Worm (Caenorhabditis elegans): Measurements from ENCODE around the gene tra-2.

ce11 chrII:6908689-6909088, 56.8 kb downstream of the tra-2 start:
- no peak for TF ChIP-seq flt-1 (GFP tag; IDR thresholded peaks at IDR 0.05)
- TF ChIP-seq klf-2 (GFP tag; conservative IDR thresholded peaks at IDR 0.05) = no peak
